Worm (Caenorhabditis elegans) whole organism, young adult: ENCODE data around the gene F47B8.4.
A peak's percentile ranks its signal among the peaks of the same experiment; 100 is the strongest.

Experiments used
- B0336.3 ChIP-seq: fragments of 200-800 bp; sonication (Bioruptor generic); IDR thresholded peaks from 2 replicates; pipeline ENCODE4 v1.3.6; 2022; ENCODE audit warnings: missing genetic modification characterization, missing compliant biosample characterization
- C17E4.6 ChIP-seq: fragments of 200-800 bp; sonication (Bioruptor generic); IDR thresholded peaks from 2 replicates; pipeline ENCODE4 v1.3.6; 2022; ENCODE audit warnings: missing genetic modification reagents, missing genetic modification characterization, missing compliant biosample characterization
- F22D6.2 ChIP-seq: sonication (generic microtip); optimal IDR thresholded peaks from 2 replicates; lab custom pipeline; 2016; ENCODE audit warnings: mild to moderate bottlenecking, missing genetic modification characterization, missing compliant biosample characterization
- F33H1.4 ChIP-seq: fragments of 200-800 bp; sonication (Bioruptor generic); IDR thresholded peaks from 2 replicates; pipeline ENCODE4 v1.3.6; 2022; ENCODE audit warnings: missing genetic modification reagents, missing genetic modification characterization, missing compliant biosample characterization
- F37B4.10 ChIP-seq: fragments of 200-800 bp; sonication (Bioruptor generic); IDR thresholded peaks from 2 replicates; pipeline ENCODE4 v1.3.6; 2022; ENCODE audit warnings: missing genetic modification characterization, missing compliant biosample characterization
- F39B2.1 ChIP-seq: fragments of 200-800 bp; sonication (Bioruptor generic); IDR thresholded peaks from 2 replicates; pipeline ENCODE4 v1.3.6; 2022; ENCODE audit warnings: missing genetic modification reagents, missing genetic modification characterization, missing compliant biosample characterization
- F49E8.2 ChIP-seq: sonication (generic microtip); optimal IDR thresholded peaks from 3 replicates; lab custom pipeline; 2017; ENCODE audit warnings: missing genetic modification characterization, mild to moderate bottlenecking, missing compliant biosample characterization, antibody characterized with exemption, moderate library complexity; ENCODE audit not compliant: insufficient read depth
- F57A8.1 ChIP-seq: fragments of 200-800 bp; sonication (Bioruptor generic); optimal IDR thresholded peaks from 2 replicates; lab custom pipeline; 2018; ENCODE audit warnings: mild to moderate bottlenecking, missing genetic modification characterization, moderate library complexity, missing compliant biosample characterization
- K11D2.4 ChIP-seq: fragments of 200-800 bp; sonication (Bioruptor generic); IDR thresholded peaks from 2 replicates; pipeline ENCODE4 v1.3.6; 2022; ENCODE audit warnings: missing genetic modification reagents, missing genetic modification characterization, missing compliant biosample characterization
- Y53F4B.3 ChIP-seq: fragments of 200-800 bp; sonication (Bioruptor generic); IDR thresholded peaks from 2 replicates; pipeline ENCODE4 v1.3.6; 2022; ENCODE audit warnings: missing genetic modification reagents, missing genetic modification characterization, missing compliant biosample characterization
- Y53G8AR.9 ChIP-seq: fragments of 200-800 bp; sonication (Bioruptor generic); conservative IDR thresholded peaks from 2 replicates; pipeline ENCODE4 v1.3.6; 2022; ENCODE audit warnings: missing genetic modification reagents, missing genetic modification characterization, missing compliant biosample characterization
- aptf-2 ChIP-seq: fragments of 200-800 bp; sonication (Bioruptor generic); conservative IDR thresholded peaks from 2 replicates; pipeline ENCODE4 v1.3.6; 2022; ENCODE audit warnings: missing genetic modification reagents, missing genetic modification characterization, missing compliant biosample characterization
- aptf-3 ChIP-seq: fragments of 200-800 bp; sonication (Bioruptor generic); IDR thresholded peaks from 2 replicates; pipeline ENCODE4 v1.3.6; 2022; ENCODE audit warnings: missing genetic modification characterization, missing compliant biosample characterization
- attf-5 ChIP-seq: fragments of 200-800 bp; sonication (Bioruptor generic); optimal IDR thresholded peaks from 2 replicates; lab custom pipeline; 2018; ENCODE audit warnings: mild to moderate bottlenecking, missing genetic modification characterization, missing compliant biosample characterization
- die-1 ChIP-seq: sonication (generic microtip); optimal IDR thresholded peaks from 2 replicates; lab custom pipeline; 2016; ENCODE audit warnings: missing genotype, mild to moderate bottlenecking, missing genetic modification characterization, missing compliant biosample characterization
- dpl-1 ChIP-seq: fragments of 150-350 bp; optimal IDR thresholded peaks from 2 replicates; lab custom pipeline; 2014; ENCODE audit warnings: missing biosample characterization, missing genetic modification reagents, missing genetic modification characterization
- efl-1 ChIP-seq: fragments of 150-350 bp; optimal IDR thresholded peaks from 2 replicates; lab custom pipeline; 2014; ENCODE audit warnings: missing biosample characterization, missing genetic modification reagents, missing genetic modification characterization
- ekl-4 ChIP-seq: fragments of 200-800 bp; sonication (Bioruptor generic); IDR thresholded peaks from 2 replicates; pipeline ENCODE4 v1.3.6; 2022; ENCODE audit warnings: missing genetic modification reagents, missing genetic modification characterization, missing compliant biosample characterization
- hlh-12 ChIP-seq: sonication (generic microtip); optimal IDR thresholded peaks from 2 replicates; lab custom pipeline; 2016; ENCODE audit warnings: missing genetic modification characterization, missing compliant biosample characterization
- hmg-1.2 ChIP-seq: fragments of 200-800 bp; sonication (Bioruptor generic); IDR thresholded peaks from 2 replicates; pipeline ENCODE4 v1.3.6; 2022; ENCODE audit warnings: missing genetic modification reagents, missing genetic modification characterization, missing compliant biosample characterization
- hrde-1 ChIP-seq: sonication (generic microtip); optimal IDR thresholded peaks from 2 replicates; lab custom pipeline; 2016; ENCODE audit warnings: missing genetic modification characterization, mild to moderate bottlenecking, missing compliant biosample characterization, moderate library complexity, missing genotype, missing genetic modification reagents, borderline replicate concordance
- lin-54 ChIP-seq: fragments of 200-800 bp; sonication (Bioruptor generic); optimal IDR thresholded peaks from 2 replicates; lab custom pipeline; 2018; ENCODE audit warnings: mild to moderate bottlenecking, missing genetic modification characterization, missing compliant biosample characterization
- lir-1 ChIP-seq: fragments of 200-800 bp; sonication (Bioruptor generic); conservative IDR thresholded peaks from 2 replicates; pipeline ENCODE4 v1.3.6; 2022; ENCODE audit warnings: missing genetic modification reagents, missing genetic modification characterization, missing compliant biosample characterization
- madf-3 ChIP-seq: fragments of 200-800 bp; sonication (Bioruptor generic); IDR thresholded peaks from 2 replicates; pipeline ENCODE4 v1.3.6; 2022; ENCODE audit warnings: missing genetic modification reagents, missing genetic modification characterization, missing compliant biosample characterization
- madf-6 ChIP-seq: fragments of 200-800 bp; sonication (Bioruptor generic); IDR thresholded peaks from 2 replicates; pipeline ENCODE4 v1.3.6; 2022; ENCODE audit warnings: missing genetic modification reagents, missing genetic modification characterization, missing compliant biosample characterization
- madf-8 ChIP-seq: fragments of 200-800 bp; sonication (Bioruptor generic); conservative IDR thresholded peaks from 2 replicates; pipeline ENCODE4 v1.3.6; 2022; ENCODE audit warnings: missing genetic modification reagents, missing genetic modification characterization, missing compliant biosample characterization
- nhr-179 ChIP-seq: sonication (generic microtip); optimal IDR thresholded peaks from 2 replicates; lab custom pipeline; 2016; ENCODE audit warnings: mild to moderate bottlenecking, missing genetic modification characterization, missing compliant biosample characterization
- nhr-27 ChIP-seq: fragments of 200-800 bp; sonication (Bioruptor generic); optimal IDR thresholded peaks from 2 replicates; lab custom pipeline; 2018; ENCODE audit warnings: mild to moderate bottlenecking, missing genetic modification characterization, moderate library complexity, missing compliant biosample characterization
- pbrm-1 ChIP-seq: fragments of 200-800 bp; sonication (Bioruptor generic); IDR thresholded peaks from 2 replicates; pipeline ENCODE4 v1.3.6; 2022; ENCODE audit warnings: missing genetic modification reagents, missing genetic modification characterization, missing compliant biosample characterization
- rec-8 ChIP-seq, 2 experiments: sonication (generic microtip); optimal IDR thresholded peaks; 2 replicates each; lab custom pipeline; 2016; ENCODE audit warnings: mild to moderate bottlenecking in 2 of 2, missing genetic modification characterization in 2 of 2, missing genetic modification reagents in 2 of 2, missing genotype in 2 of 2, missing biosample characterization in 1 of 2, missing compliant biosample characterization in 1 of 2, moderate library complexity in 1 of 2
- sdz-38 ChIP-seq: sonication (generic microtip); optimal IDR thresholded peaks from 2 replicates; lab custom pipeline; 2016; ENCODE audit warnings: missing genotype, missing genetic modification characterization, missing compliant biosample characterization
- unc-62 ChIP-seq: fragments of 150-350 bp; optimal IDR thresholded peaks from 2 replicates; lab custom pipeline; 2014; ENCODE audit warnings: missing biosample characterization, missing genetic modification reagents, missing genetic modification characterization
- xnd-1 ChIP-seq: sonication (generic microtip); optimal IDR thresholded peaks from 2 replicates; lab custom pipeline; 2016; ENCODE audit warnings: missing genotype, missing genetic modification reagents, missing genetic modification characterization, missing compliant biosample characterization
- ztf-18 ChIP-seq: sonication (generic microtip); optimal IDR thresholded peaks from 2 replicates; lab custom pipeline; 2016; ENCODE audit warnings: missing genotype, mild to moderate bottlenecking, missing genetic modification characterization, missing compliant biosample characterization
- ztf-25 ChIP-seq: fragments of 200-800 bp; sonication (Bioruptor generic); IDR thresholded peaks from 2 replicates; pipeline ENCODE4 v1.3.6; 2022; ENCODE audit warnings: missing genetic modification reagents, missing genetic modification characterization, missing compliant biosample characterization
- ztf-26 ChIP-seq: sonication (generic microtip); optimal IDR thresholded peaks from 2 replicates; lab custom pipeline; 2017; ENCODE audit warnings: missing genetic modification characterization, missing compliant biosample characterization
- ztf-6 ChIP-seq: fragments of 200-800 bp; sonication (Bioruptor generic); IDR thresholded peaks from 2 replicates; pipeline ENCODE4 v1.3.6; 2022; ENCODE audit warnings: missing genetic modification reagents, missing genetic modification characterization, missing compliant biosample characterization

The F47B8.4 gene

DNA sequence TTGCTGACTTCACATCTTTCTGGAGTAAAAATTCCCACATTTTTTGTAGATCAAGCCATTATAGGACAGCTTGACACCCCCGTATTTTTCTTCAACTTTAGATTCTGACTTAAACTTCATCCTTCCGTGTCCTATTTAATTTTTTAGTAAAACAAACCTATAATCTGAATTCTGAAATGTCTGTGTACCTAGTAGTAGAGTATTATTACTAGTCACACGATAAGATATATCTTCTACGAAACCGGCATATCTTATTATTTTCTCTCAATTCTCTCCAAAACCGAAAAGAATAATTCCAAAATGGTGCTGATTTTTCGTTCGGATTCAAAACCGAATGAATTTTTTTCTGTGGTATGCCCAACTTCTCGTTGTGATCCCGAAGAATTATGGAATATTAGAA lies 30.1 kb downstream of the F47B8.4 start, which contains the start of gene F14D7.9:
Gene F14D7.9 (plus strand): TSS at position 301 of the 400 bp plus-strand sequence.
- TF ChIP-seq C17E4.6 (no peak), Y53F4B.3 (GFP tag; lab: Robert Waterston, UW) (no peak), ztf-18 (tag; lab: Kevin White, UChicago) (no peak), aptf-3 (GFP tag; lab: Robert Waterston, UW) (no peak), ekl-4 (GFP tag; lab: Robert Waterston, UW) (no peak), Y53G8AR.9 (GFP tag; lab: Robert Waterston, UW) (no peak), B0336.3 (GFP tag; lab: Robert Waterston, UW) (no peak), F49E8.2 (tag; lab: Kevin White, UChicago) (no peak), sdz-38 (no peak), rec-8 (tag; optimal IDR thresholded peaks at IDR 0.05; lab: Kevin White, UChicago) (no peak), lir-1 (no peak), F37B4.10 (no peak), nhr-179 (tag; lab: Kevin White, UChicago) (no peak), ztf-25 (GFP tag; lab: Robert Waterston, UW) (no peak), pbrm-1 (GFP tag; lab: Robert Waterston, UW) (no peak), lin-54 (no peak)
- TF ChIP-seq, all 124 proteins: peak for 0

DNA sequence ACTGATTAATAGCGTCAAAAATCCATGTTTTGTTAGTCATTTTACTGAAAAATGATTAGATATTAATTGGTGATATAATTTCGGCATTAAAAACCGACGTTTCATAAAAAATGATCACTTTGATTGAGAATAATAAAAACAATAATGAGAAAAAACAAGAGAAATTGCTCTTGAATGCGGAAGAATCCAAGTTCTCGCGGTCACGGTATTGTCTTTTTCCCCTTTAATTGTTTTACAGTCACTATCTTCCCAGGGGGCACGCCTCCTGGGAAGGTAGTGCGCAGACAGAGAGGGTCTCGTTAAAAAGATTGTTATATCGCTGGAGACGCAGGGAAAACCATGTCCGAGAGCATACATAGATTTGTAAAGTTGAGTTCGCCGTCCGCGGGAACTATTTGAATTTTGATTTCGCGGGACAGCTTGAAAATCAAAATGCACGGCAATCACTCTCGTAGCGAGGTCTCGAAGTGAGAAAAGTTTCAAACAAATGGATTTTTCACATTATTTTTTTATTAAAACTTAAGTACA lies 30.7 kb downstream of the F47B8.4 start, which contains the start of gene F14D7.2:
Gene F14D7.2 (minus strand): TSS at position 51 of the 528 bp plus-strand sequence.
- TF ChIP-seq xnd-1 (tag; lab: Kevin White, UChicago), result peak; percentile 50
- peak; percentile 99 for TF ChIP-seq aptf-2 (GFP tag; lab: Robert Waterston, UW)
- no peak for TF ChIP-seq ztf-6 (GFP tag; lab: Robert Waterston, UW)
- TF ChIP-seq F33H1.4 (GFP tag; lab: Robert Waterston, UW), result 0 out of 2 replicates have a peak, but pooled peaks have one; percentile 15
- peak; percentile 98 for TF ChIP-seq aptf-3 (GFP tag; lab: Robert Waterston, UW)
- no peak for TF ChIP-seq sdz-38
- TF ChIP-seq madf-8, result peak; percentile 62
- TF ChIP-seq hmg-1.2 (GFP tag; lab: Robert Waterston, UW), result peak; percentile 42; the same call in 1 of the 2 replicates
- peak; percentile 1 for TF ChIP-seq dpl-1 (GFP tag; lab: Kevin White, UChicago)
- TF ChIP-seq madf-6 (GFP tag; lab: Robert Waterston, UW), result peak; percentile 80
- TF ChIP-seq efl-1 (GFP tag; lab: Kevin White, UChicago), result peak; percentile 71

DNA sequence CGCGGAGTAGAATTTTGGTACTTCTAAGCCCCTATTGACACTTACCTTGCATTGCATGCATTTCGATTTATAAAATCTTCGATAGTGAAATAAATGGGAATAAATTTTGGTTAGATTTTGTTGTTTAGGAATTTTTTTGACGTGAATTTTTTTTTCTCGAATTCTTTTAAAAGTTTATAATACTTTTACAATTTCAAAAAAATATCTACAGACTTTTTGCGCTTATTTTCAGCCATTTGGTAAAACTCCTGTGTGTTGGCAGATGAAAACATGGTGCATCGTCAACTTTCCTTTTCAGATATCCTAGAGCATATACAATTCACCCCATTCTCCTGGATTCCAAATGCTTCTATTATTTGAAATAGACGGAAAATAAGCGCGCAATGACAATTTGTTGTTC lies 33.8 kb downstream of the F47B8.4 start, which contains the start of gene F14D7.18:
Gene F14D7.18 (minus strand): TSS at position 101 of the 400 bp plus-strand sequence.
- TF ChIP-seq nhr-179 (tag; lab: Kevin White, UChicago), result no peak
- TF ChIP-seq K11D2.4 (GFP tag; lab: Robert Waterston, UW), result no peak
- no peak for TF ChIP-seq madf-3 (GFP tag; lab: Robert Waterston, UW)
- TF ChIP-seq attf-5, result no peak
- no peak for TF ChIP-seq ztf-25 (GFP tag; lab: Robert Waterston, UW)
- no peak for TF ChIP-seq nhr-27
- no peak for TF ChIP-seq ztf-26 (tag; lab: Kevin White, UChicago)
- TF ChIP-seq F57A8.1 (GFP tag; lab: Kevin White, UChicago), result no peak
- no peak for TF ChIP-seq lin-54
- TF ChIP-seq madf-8, result no peak
- TF ChIP-seq die-1 (tag; lab: Kevin White, UChicago), result no peak
- TF ChIP-seq Y53G8AR.9 (GFP tag; lab: Robert Waterston, UW), result no peak
- no peak for TF ChIP-seq hlh-12 (tag; lab: Kevin White, UChicago)
- no peak for TF ChIP-seq F39B2.1
- TF ChIP-seq unc-62 (GFP tag; lab: Kevin White, UChicago), result no peak
- no peak for TF ChIP-seq F22D6.2
- no peak for TF ChIP-seq hrde-1
- TF ChIP-seq, all 124 proteins: peak for 0
